Fruit fly (Drosophila melanogaster) whole organism, embryonic: Measurements from ENCODE around the gene CG13917.
A peak's percentile ranks its signal among the peaks of the same experiment; 100 is the strongest.

Experiments used
- CG7786 ChIP-seq: fragments of 200-800 bp; sonication (Bioruptor generic); optimal IDR thresholded peaks from 2 replicates; lab custom pipeline; 2016; ENCODE audit warnings: missing biosample characterization, missing genetic modification characterization
- h ChIP-seq: fragments of >200 bp; optimal IDR thresholded peaks from 2 replicates; lab custom pipeline; 2017
- ssp ChIP-seq: fragments of 200-800 bp; sonication (Bioruptor generic); IDR thresholded peaks from 2 replicates; pipeline ENCODE4 v1.3.6; 2022; ENCODE audit warnings: missing biosample characterization, missing genetic modification characterization

dm6 chr3L:1548345-1548970 lies 28.0 kb upstream of the CG13917 start:
- TF ChIP-seq CG7786 (GFP tag; lab: Kevin White, UChicago): peak; percentile 57
- no peak for TF ChIP-seq h (lab: Kevin White, UChicago)
- TF ChIP-seq ssp (GFP tag; lab: Robert Waterston, UW): 0 out of 2 replicates have a peak, but pooled peaks have one; percentile 12
